Worm (Caenorhabditis elegans) whole organism, midembryonic: ENCODE results near the gene ptl-1.

ENCODE experiments used
- T22C8.4 ChIP-seq: fragments of 200-800 bp; sonication (Bioruptor generic); IDR thresholded peaks from 2 replicates; pipeline ENCODE4 v1.3.6; 2022; ENCODE audit warnings: missing genetic modification characterization, missing compliant biosample characterization
- cog-1 ChIP-seq: sonication (generic microtip); optimal IDR thresholded peaks from 2 replicates; lab custom pipeline; 2016; ENCODE audit warnings: missing genetic modification characterization, missing compliant biosample characterization
- flt-1 ChIP-seq: fragments of 200-800 bp; sonication (Bioruptor generic); IDR thresholded peaks from 2 replicates; pipeline ENCODE4 v1.3.6; 2022; ENCODE audit warnings: missing genetic modification characterization, missing compliant biosample characterization
- klf-2 ChIP-seq: fragments of 200-800 bp; sonication (Bioruptor generic); conservative IDR thresholded peaks from 2 replicates; pipeline ENCODE4 v1.3.6; 2022; ENCODE audit warnings: missing genetic modification reagents, missing genetic modification characterization, missing compliant biosample characterization
- med-1 ChIP-seq: sonication (generic microtip); optimal IDR thresholded peaks from 2 replicates; lab custom pipeline; 2017; ENCODE audit warnings: missing genetic modification characterization, mild to moderate bottlenecking, missing compliant biosample characterization, antibody characterized with exemption, missing genetic modification reagents; ENCODE audit not compliant: insufficient read depth
- ref-1 ChIP-seq: fragments of 200-800 bp; sonication (Bioruptor generic); conservative IDR thresholded peaks from 2 replicates; pipeline ENCODE4 v1.3.6; 2022; ENCODE audit warnings: missing genetic modification reagents, missing genetic modification characterization, missing compliant biosample characterization
- tab-1 ChIP-seq: fragments of 200-800 bp; sonication (Bioruptor generic); IDR thresholded peaks from 2 replicates; pipeline ENCODE4 v1.3.6; 2022; ENCODE audit warnings: missing genetic modification characterization, missing compliant biosample characterization
- ztf-23 ChIP-seq: fragments of 200-800 bp; sonication (Bioruptor generic); IDR thresholded peaks from 2 replicates; pipeline ENCODE4 v1.3.6; 2022; ENCODE audit warnings: missing genetic modification reagents, missing genetic modification characterization, missing compliant biosample characterization
- ztf-29 ChIP-seq: fragments of 200-800 bp; sonication (Bioruptor generic); IDR thresholded peaks from 2 replicates; pipeline ENCODE4 v1.3.6; 2022; ENCODE audit warnings: missing genetic modification reagents, missing genetic modification characterization, missing compliant biosample characterization

Gene ptl-1

ce11 chrIII:802041-802440 is 37.1 kb downstream of the ptl-1 start:
- TF ChIP-seq tab-1 (GFP tag; lab: Robert Waterston, UW) (no peak), klf-2 (GFP tag; lab: Robert Waterston, UW) (no peak), med-1 (GFP tag; lab: Kevin White, UChicago) (no peak), flt-1 (GFP tag; lab: Robert Waterston, UW) (no peak), cog-1 (tag; lab: Kevin White, UChicago) (no peak), ztf-29 (GFP tag; lab: Robert Waterston, UW) (no peak), T22C8.4 (no peak), ztf-23 (GFP tag; lab: Robert Waterston, UW) (no peak), ref-1 (GFP tag; lab: Robert Waterston, UW) (no peak)

- TF ChIP-seq cog-1 (tag; lab: Kevin White, UChicago), result no peak
- no peak for TF ChIP-seq ztf-29 (GFP tag; lab: Robert Waterston, UW)
- TF ChIP-seq ref-1 (GFP tag; lab: Robert Waterston, UW), result no peak
- TF ChIP-seq ztf-23 (GFP tag; lab: Robert Waterston, UW), result no peak
- no peak for TF ChIP-seq T22C8.4
- TF ChIP-seq flt-1 (GFP tag; lab: Robert Waterston, UW), result no peak
- no peak for TF ChIP-seq tab-1 (GFP tag; lab: Robert Waterston, UW)
- no peak for TF ChIP-seq med-1 (GFP tag; lab: Kevin White, UChicago)
- no peak for TF ChIP-seq klf-2 (GFP tag; lab: Robert Waterston, UW)
These were observed 46.6 kb downstream of the ptl-1 start, which contains the start of gene daf-7 for ce11 chrIII:811544-811943. daf-7 (plus strand) TSS chrIII:811844.

- no peak for TF ChIP-seq ztf-29 (GFP tag; lab: Robert Waterston, UW)
- TF ChIP-seq flt-1 (GFP tag; lab: Robert Waterston, UW), result no peak
- no peak for TF ChIP-seq med-1 (GFP tag; lab: Kevin White, UChicago)
- TF ChIP-seq tab-1 (GFP tag; lab: Robert Waterston, UW), result no peak
- no peak for TF ChIP-seq cog-1 (tag; lab: Kevin White, UChicago)
- TF ChIP-seq ztf-23 (GFP tag; lab: Robert Waterston, UW), result no peak
These were observed 50.9 kb downstream of the ptl-1 start, which contains the start of gene dac-1 for ce11 chrIII:815845-816244. dac-1 (plus strand) TSS chrIII:816145.

- TF ChIP-seq ztf-29 (GFP tag; lab: Robert Waterston, UW) (no peak), T22C8.4 (no peak), tab-1 (GFP tag; lab: Robert Waterston, UW) (no peak), klf-2 (GFP tag; lab: Robert Waterston, UW) (no peak), med-1 (GFP tag; lab: Kevin White, UChicago) (no peak), cog-1 (tag; lab: Kevin White, UChicago) (no peak), ztf-23 (GFP tag; lab: Robert Waterston, UW) (no peak), flt-1 (GFP tag; lab: Robert Waterston, UW) (no peak), ref-1 (GFP tag; lab: Robert Waterston, UW) (no peak)
These were observed 54.3 kb downstream of the ptl-1 start for ce11 chrIII:819313-819712.
